Worm (Caenorhabditis elegans) whole organism, L2 larva: Measurements from ENCODE around the gene T10C6.10.

Source experiments
- F13H6.1 ChIP-seq: sonication (generic microtip); optimal IDR thresholded peaks from 2 replicates; lab custom pipeline; 2016; ENCODE audit warnings: missing genetic modification characterization, missing compliant biosample characterization
- Y55F3AM.14 ChIP-seq: fragments of 200-800 bp; sonication (Bioruptor generic); optimal IDR thresholded peaks from 2 replicates; lab custom pipeline; 2018; ENCODE audit warnings: mild to moderate bottlenecking, missing genetic modification characterization, missing compliant biosample characterization
- ZK546.5 ChIP-seq: sonication (generic microtip); optimal IDR thresholded peaks from 2 replicates; lab custom pipeline; 2017; ENCODE audit warnings: missing biosample characterization, missing genetic modification characterization
- alr-1 ChIP-seq: fragments of 150-350 bp; optimal IDR thresholded peaks from 2 replicates; lab custom pipeline; 2014; ENCODE audit warnings: missing biosample characterization, missing genetic modification characterization
- aly-2 ChIP-seq: fragments of 150-350 bp; optimal IDR thresholded peaks from 2 replicates; lab custom pipeline; 2014; ENCODE audit warnings: missing biosample characterization, missing genetic modification characterization
- blmp-1 ChIP-seq: sonication (generic microtip); optimal IDR thresholded peaks from 2 replicates; lab custom pipeline; 2017; ENCODE audit warnings: missing genetic modification characterization, mild to moderate bottlenecking, missing compliant biosample characterization, antibody characterized with exemption, moderate library complexity; ENCODE audit not compliant: insufficient read depth
- dmd-4 ChIP-seq: sonication (generic microtip); optimal IDR thresholded peaks from 2 replicates; lab custom pipeline; 2017; ENCODE audit warnings: missing biosample characterization, missing genetic modification characterization
- egl-27 ChIP-seq: sonication (generic microtip); optimal IDR thresholded peaks from 3 replicates; lab custom pipeline; 2017; ENCODE audit warnings: missing biosample characterization, missing genetic modification reagents, missing genetic modification characterization
- elt-1 ChIP-seq: fragments of 150-350 bp; optimal IDR thresholded peaks from 2 replicates; lab custom pipeline; 2014; ENCODE audit warnings: missing biosample characterization, missing genetic modification characterization
- elt-3 ChIP-seq: sonication (generic microtip); optimal IDR thresholded peaks from 2 replicates; lab custom pipeline; 2017; ENCODE audit warnings: missing biosample characterization, missing genetic modification characterization
- fos-1 ChIP-seq: fragments of 150-350 bp; optimal IDR thresholded peaks from 2 replicates; lab custom pipeline; 2014; ENCODE audit warnings: missing biosample characterization, missing genetic modification characterization
- lin-11 ChIP-seq: fragments of 150-350 bp; sonication (generic microtip); optimal IDR thresholded peaks from 2 replicates; lab custom pipeline; 2014; ENCODE audit warnings: missing biosample characterization, missing genetic modification characterization, inconsistent platforms, mixed read lengths
- lin-13 ChIP-seq: fragments of 150-350 bp; optimal IDR thresholded peaks from 2 replicates; lab custom pipeline; 2014; ENCODE audit warnings: missing biosample characterization, missing genetic modification reagents, missing genetic modification characterization
- lin-39 ChIP-seq: fragments of 150-350 bp; optimal IDR thresholded peaks from 2 replicates; lab custom pipeline; 2014; ENCODE audit warnings: missing biosample characterization, missing genetic modification reagents, missing genetic modification characterization
- lsy-2 ChIP-seq, 2 experiments: fragments of 150-350 bp in 1 of 2; sonication (generic microtip) in 1 of 2; optimal IDR thresholded peaks; 2 replicates each; lab custom pipeline; 2014 to 2017; ENCODE audit warnings: missing biosample characterization in 2 of 2, missing genetic modification characterization in 2 of 2
- mab-5 ChIP-seq: fragments of 150-350 bp; optimal IDR thresholded peaks from 2 replicates; lab custom pipeline; 2014; ENCODE audit warnings: missing biosample characterization, missing genetic modification characterization
- mbf-1 ChIP-seq: sonication (generic microtip); optimal IDR thresholded peaks from 2 replicates; lab custom pipeline; 2017; ENCODE audit warnings: missing biosample characterization, missing genetic modification characterization
- nhr-10 ChIP-seq: sonication (generic microtip); optimal IDR thresholded peaks from 2 replicates; lab custom pipeline; 2017; ENCODE audit warnings: missing biosample characterization, missing genetic modification characterization
- nhr-11 ChIP-seq: fragments of 150-350 bp; optimal IDR thresholded peaks from 2 replicates; lab custom pipeline; 2014; ENCODE audit warnings: missing biosample characterization, missing genetic modification characterization
- nhr-12 ChIP-seq: fragments of 150-350 bp; optimal IDR thresholded peaks from 2 replicates; lab custom pipeline; 2014; ENCODE audit warnings: missing biosample characterization, missing genetic modification characterization
- nhr-21 ChIP-seq: fragments of 150-350 bp; optimal IDR thresholded peaks from 2 replicates; lab custom pipeline; 2014; ENCODE audit warnings: missing biosample characterization, missing genetic modification characterization
- nhr-237 ChIP-seq: fragments of 150-350 bp; optimal IDR thresholded peaks from 2 replicates; lab custom pipeline; 2014; ENCODE audit warnings: missing biosample characterization, missing genetic modification characterization
- nhr-25 ChIP-seq: fragments of 150-350 bp; sonication (generic microtip); optimal IDR thresholded peaks from 3 replicates; lab custom pipeline; 2014; ENCODE audit warnings: missing biosample characterization, missing genetic modification characterization
- nhr-6 ChIP-seq: fragments of 150-350 bp; optimal IDR thresholded peaks from 2 replicates; lab custom pipeline; 2014; ENCODE audit warnings: missing biosample characterization, missing genetic modification characterization
- peb-1 ChIP-seq: fragments of 150-350 bp; optimal IDR thresholded peaks from 2 replicates; lab custom pipeline; 2014; ENCODE audit warnings: missing biosample characterization, missing genetic modification characterization
- sem-4 ChIP-seq: fragments of 150-350 bp; optimal IDR thresholded peaks from 2 replicates; lab custom pipeline; 2014; ENCODE audit warnings: missing biosample characterization, missing genetic modification reagents, missing genetic modification characterization
- skn-1 ChIP-seq: sonication (generic microtip); optimal IDR thresholded peaks from 2 replicates; lab custom pipeline; 2017; ENCODE audit warnings: missing biosample characterization, missing genetic modification characterization
- sma-3 ChIP-seq: sonication (generic microtip); optimal IDR thresholded peaks from 2 replicates; lab custom pipeline; 2016; ENCODE audit warnings: missing genetic modification reagents, missing genetic modification characterization, missing compliant biosample characterization
- snpc-4 ChIP-seq: fragments of 150-350 bp; optimal IDR thresholded peaks from 2 replicates; lab custom pipeline; 2014; ENCODE audit warnings: missing biosample characterization, missing genetic modification characterization
- unc-39 ChIP-seq: fragments of 150-350 bp; optimal IDR thresholded peaks from 2 replicates; lab custom pipeline; 2014; ENCODE audit warnings: missing biosample characterization, missing genetic modification characterization
- unc-55 ChIP-seq: fragments of 150-350 bp; sonication (generic microtip); optimal IDR thresholded peaks from 3 replicates; lab custom pipeline; 2014; ENCODE audit warnings: missing biosample characterization, missing genetic modification reagents, missing genetic modification characterization
- zag-1 ChIP-seq: fragments of 150-350 bp; optimal IDR thresholded peaks from 2 replicates; lab custom pipeline; 2014; ENCODE audit warnings: missing biosample characterization, missing genetic modification characterization
- ztf-1 ChIP-seq: fragments of 200-800 bp; sonication (Bioruptor generic); conservative IDR thresholded peaks from 2 replicates; pipeline ENCODE4 v1.3.6; 2022; ENCODE audit warnings: missing genetic modification characterization, missing compliant biosample characterization
- ztf-11 ChIP-seq: sonication (generic microtip); optimal IDR thresholded peaks from 2 replicates; lab custom pipeline; 2017; ENCODE audit warnings: missing biosample characterization, missing genetic modification characterization

The T10C6.10 gene

DNA sequence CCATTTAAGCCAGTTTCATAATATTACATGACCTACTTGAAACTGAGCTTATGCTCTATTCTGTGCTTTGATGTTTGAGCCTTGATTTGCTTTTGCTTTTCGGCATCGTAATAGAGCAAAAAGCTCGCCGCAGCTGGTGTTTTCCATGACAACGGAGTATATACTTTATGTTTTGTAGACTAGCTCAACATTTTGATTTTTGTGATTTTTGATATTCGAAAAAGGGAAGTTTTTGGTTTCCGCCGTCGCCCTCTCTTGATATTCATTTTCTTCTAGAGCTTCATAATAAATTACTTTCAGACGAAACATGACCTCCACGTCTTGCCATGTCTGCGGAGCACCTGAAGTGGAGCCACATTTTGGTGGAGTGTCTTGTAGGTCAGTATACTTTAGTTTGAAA is 33.9 kb upstream of the T10C6.10 start, which contains the start of gene nhr-63:
TSS of gene nhr-63 (plus strand) at position 301 of the 400 bp plus-strand sequence.
- TF ChIP-seq nhr-237: no peak
- TF ChIP-seq nhr-25 (tag; lab: Kevin White, UChicago): no peak
- TF ChIP-seq skn-1 (tag; lab: Kevin White, UChicago): no peak
- TF ChIP-seq nhr-21 (tag; lab: Kevin White, UChicago): no peak
- TF ChIP-seq nhr-10: no peak
- TF ChIP-seq, all 48 proteins: peak for 0

DNA sequence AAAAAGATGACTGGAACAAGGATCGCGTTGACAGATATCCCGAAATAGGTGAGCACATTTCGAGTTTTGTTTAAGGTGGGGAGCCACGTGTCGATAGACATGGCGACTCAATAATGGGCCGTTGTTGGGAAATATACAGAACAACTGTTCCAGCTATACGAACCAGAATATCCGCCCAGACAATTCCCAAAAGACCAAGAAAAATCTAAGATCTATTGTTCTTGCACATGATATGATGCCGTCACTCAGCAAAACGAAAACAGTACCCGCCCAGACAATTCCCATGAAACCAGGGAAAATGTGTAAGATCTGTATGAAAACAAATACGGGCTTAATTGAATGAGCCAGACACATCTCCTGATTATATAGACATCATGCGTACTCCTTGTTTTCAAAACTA is 28.7 kb upstream of the T10C6.10 start, which contains the start of gene str-231:
TSS of gene str-231 (minus strand) at position 101 of the 400 bp plus-strand sequence.
- TF ChIP-seq lin-13 (GFP tag; lab: Kevin White, UChicago) (no peak), Y55F3AM.14 (no peak), alr-1 (no peak), aly-2 (tag; lab: Kevin White, UChicago) (no peak), unc-39 (no peak), dmd-4 (tag; lab: Kevin White, UChicago) (no peak), unc-55 (no peak), elt-3 (no peak), sma-3 (GFP tag; lab: Kevin White, UChicago) (no peak), lin-11 (no peak), nhr-10 (no peak), skn-1 (tag; lab: Kevin White, UChicago) (no peak), zag-1 (no peak)

DNA sequence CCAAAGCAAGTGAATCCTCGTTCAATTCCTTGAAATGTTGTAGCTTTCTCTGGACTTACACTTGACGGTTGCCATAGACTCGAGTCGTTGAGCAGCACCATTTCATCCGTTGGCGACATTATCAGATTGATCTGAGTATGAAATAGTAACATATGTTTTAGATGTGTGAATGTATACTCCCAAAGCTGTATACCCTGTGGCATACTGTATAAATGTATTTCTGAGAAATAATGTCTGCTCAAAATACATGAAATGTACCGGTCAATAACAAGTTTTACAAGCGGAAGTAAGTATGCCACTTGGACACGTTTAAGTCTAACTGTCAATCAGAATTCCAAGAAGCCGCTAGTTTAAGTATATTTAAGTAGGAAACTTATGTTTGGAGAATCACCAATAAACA is 26.6 kb upstream of the T10C6.10 start, which contains the start of gene str-233:
TSS of gene str-233 (minus strand) at position 101 of the 400 bp plus-strand sequence.
- no peak for TF ChIP-seq lin-11
- no peak for TF ChIP-seq nhr-10
- no peak for TF ChIP-seq dmd-4 (tag; lab: Kevin White, UChicago)
- TF ChIP-seq mbf-1 (tag; lab: Kevin White, UChicago): no peak
- TF ChIP-seq lsy-2 (tag; optimal IDR thresholded peaks at IDR 0.05; lab: Kevin White, UChicago): no peak
- TF ChIP-seq mab-5: no peak
- no peak for TF ChIP-seq nhr-237
- TF ChIP-seq ztf-1 (GFP tag; lab: Robert Waterston, UW): no peak
- no peak for TF ChIP-seq egl-27 (tag; lab: Kevin White, UChicago)
- TF ChIP-seq snpc-4 (tag; lab: Kevin White, UChicago): no peak
- TF ChIP-seq ZK546.5 (tag; lab: Kevin White, UChicago): no peak
- no peak for TF ChIP-seq nhr-21 (tag; lab: Kevin White, UChicago)
- TF ChIP-seq, all 48 proteins: peak for 0

DNA sequence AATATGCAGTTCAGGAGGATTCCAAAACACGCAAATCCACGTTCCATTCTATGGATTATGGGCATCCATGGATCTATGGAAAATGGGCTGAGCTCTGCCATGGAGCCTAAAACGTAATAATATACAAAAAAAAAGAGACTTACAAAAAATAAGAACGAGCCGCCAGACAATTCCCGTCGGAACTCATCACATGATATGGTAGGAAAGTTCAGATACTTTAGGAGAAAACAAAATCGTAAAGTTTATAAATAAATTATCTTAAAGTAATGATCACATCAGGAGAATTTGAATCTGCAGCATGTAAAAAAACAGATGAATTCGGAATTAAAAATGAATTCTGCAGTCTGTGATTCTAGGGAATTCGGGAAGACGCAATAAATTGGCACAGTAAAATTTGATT is 20.6 kb upstream of the T10C6.10 start, which contains the start of gene str-232:
TSS of gene str-232 (minus strand) at position 101 of the 400 bp plus-strand sequence.
- TF ChIP-seq ztf-1 (GFP tag; lab: Robert Waterston, UW): no peak
- no peak for TF ChIP-seq elt-1 (tag; lab: Kevin White, UChicago)
- no peak for TF ChIP-seq nhr-21 (tag; lab: Kevin White, UChicago)
- TF ChIP-seq nhr-6: no peak
- TF ChIP-seq mab-5: no peak
- no peak for TF ChIP-seq Y55F3AM.14
- no peak for TF ChIP-seq lin-39 (tag; lab: Kevin White, UChicago)
- TF ChIP-seq fos-1 (tag; lab: Kevin White, UChicago): no peak
- TF ChIP-seq peb-1: no peak
- no peak for TF ChIP-seq F13H6.1 (tag; lab: Kevin White, UChicago)
- no peak for TF ChIP-seq dmd-4 (tag; lab: Kevin White, UChicago)
- no peak for TF ChIP-seq mbf-1 (tag; lab: Kevin White, UChicago)
- no peak for TF ChIP-seq nhr-237
- TF ChIP-seq unc-55: no peak
- TF ChIP-seq zag-1: no peak
- TF ChIP-seq ztf-11: no peak
- TF ChIP-seq nhr-11: no peak

DNA sequence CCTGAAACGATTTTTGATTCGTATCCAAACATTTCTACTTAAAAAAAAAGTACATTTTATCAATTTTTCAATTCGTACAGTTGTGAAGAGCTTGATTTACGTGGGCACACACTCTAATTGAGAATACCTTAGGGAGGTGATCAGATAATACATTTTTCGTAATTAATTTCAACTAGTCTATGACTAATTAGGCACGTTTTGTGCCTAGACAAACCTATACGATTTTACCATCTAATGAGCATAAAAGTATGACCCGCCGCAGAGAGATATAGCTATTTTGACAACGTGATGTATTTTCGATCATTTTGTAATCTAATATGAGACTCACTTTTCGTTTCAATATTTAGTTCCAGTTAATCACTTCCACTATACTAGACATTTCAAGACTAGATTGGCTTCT is 19.2 kb upstream of the T10C6.10 start:
- TF ChIP-seq mab-5 (no peak), ZK546.5 (tag; lab: Kevin White, UChicago) (no peak), peb-1 (no peak), F13H6.1 (tag; lab: Kevin White, UChicago) (no peak), elt-1 (tag; lab: Kevin White, UChicago) (no peak), nhr-21 (tag; lab: Kevin White, UChicago) (no peak), nhr-237 (no peak), zag-1 (no peak), unc-55 (no peak), blmp-1 (no peak), nhr-12 (no peak), sem-4 (tag; lab: Kevin White, UChicago) (no peak)
